Worm (Caenorhabditis elegans): ENCODE data around the gene pqn-41.
A peak's percentile ranks its signal among the peaks of the same experiment; 100 is the strongest.

The pqn-41 gene

DNA sequence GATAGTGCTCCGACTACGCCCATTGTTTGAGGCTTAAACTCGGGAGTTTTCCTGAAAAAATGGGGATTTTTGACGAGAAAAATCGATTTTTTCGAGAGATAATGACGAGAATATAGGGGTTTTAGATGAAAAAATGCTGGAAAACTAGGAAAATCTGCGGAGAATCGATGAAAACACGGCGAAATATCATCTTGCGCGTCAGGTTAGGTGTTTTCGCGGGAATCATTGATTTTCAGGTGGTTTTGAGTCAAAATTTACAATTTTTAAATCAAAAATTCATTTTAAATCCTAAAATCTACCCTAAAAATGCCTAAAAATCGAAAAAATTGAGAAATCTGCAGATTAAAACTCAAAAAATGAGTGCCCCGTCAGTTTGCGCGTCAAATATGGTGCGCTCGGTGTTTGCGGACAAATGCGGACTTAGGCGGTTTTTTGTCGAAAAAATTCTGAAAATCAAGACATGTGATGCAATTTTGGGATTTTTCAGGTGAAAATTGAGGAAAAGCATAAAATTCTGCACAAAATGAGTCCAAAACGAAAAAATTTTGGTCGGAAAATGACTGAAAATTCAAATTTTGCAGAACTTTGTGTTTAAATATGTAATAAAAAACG is 56.2 kb downstream of the pqn-41 start, which contains the start of gene mboa-6:
Gene mboa-6, minus strand, starts transcription at position 51 of the 612 bp plus-strand sequence.
- no peak for TF ChIP-seq T22C8.4 (GFP tag; IDR thresholded peaks at IDR 0.05)
- TF ChIP-seq ztf-23 (GFP tag; IDR thresholded peaks at IDR 0.05), result no peak
- no peak for TF ChIP-seq flt-1 (GFP tag; IDR thresholded peaks at IDR 0.05)
- no peak for TF ChIP-seq klf-2 (GFP tag; conservative IDR thresholded peaks at IDR 0.05)
- no peak for TF ChIP-seq med-1 (GFP tag; optimal IDR thresholded peaks at IDR 0.05; ENCODE audit: insufficient read depth)
- TF ChIP-seq ref-1 (GFP tag; conservative IDR thresholded peaks at IDR 0.05), result no peak
- TF ChIP-seq tab-1 (GFP tag; IDR thresholded peaks at IDR 0.05), result no peak
- TF ChIP-seq ztf-29 (GFP tag; IDR thresholded peaks at IDR 0.05), result no peak

DNA sequence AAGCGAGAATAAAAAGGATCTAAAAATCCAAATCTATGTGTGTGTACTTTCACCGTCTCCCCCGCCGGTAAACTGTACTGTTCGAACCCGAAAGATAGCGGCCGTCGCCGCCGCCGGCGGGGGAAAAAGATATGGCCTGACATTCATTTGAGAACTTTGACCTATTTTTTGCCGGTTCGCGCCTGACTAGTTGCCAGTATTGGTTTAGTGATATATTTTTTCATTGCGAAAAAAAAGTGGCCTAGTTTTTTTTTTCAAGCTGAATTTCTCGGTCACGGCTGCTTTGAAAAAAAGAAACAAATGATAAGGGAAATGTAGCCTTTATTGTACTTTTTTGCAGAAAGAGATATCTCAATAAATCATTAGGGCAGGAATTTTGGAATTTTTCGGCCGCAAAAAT is 56.8 kb downstream of the pqn-41 start:
- no peak for TF ChIP-seq ztf-23 (GFP tag; IDR thresholded peaks at IDR 0.05)

DNA sequence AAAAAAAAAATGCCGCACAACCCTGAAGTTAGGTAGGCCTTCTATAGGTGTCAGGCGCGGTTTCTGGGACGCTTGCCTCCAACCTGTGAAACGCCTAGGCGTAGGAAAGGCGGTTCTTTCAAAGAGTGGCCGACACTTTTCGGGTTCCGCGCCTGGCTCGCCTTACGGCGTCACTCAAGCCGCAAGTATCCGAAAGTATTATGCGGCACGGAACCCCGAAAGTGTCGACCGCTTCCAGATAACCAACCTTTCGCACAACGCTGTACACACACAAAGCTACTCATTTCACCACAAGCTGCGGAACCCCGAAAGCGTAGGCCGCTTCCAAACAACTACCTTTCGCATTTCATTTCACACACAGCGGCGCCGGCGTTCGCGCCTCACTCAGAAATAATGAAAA is 57.4 kb downstream of the pqn-41 start:
- TF ChIP-seq ztf-23 (GFP tag; IDR thresholded peaks at IDR 0.05), result no peak

DNA sequence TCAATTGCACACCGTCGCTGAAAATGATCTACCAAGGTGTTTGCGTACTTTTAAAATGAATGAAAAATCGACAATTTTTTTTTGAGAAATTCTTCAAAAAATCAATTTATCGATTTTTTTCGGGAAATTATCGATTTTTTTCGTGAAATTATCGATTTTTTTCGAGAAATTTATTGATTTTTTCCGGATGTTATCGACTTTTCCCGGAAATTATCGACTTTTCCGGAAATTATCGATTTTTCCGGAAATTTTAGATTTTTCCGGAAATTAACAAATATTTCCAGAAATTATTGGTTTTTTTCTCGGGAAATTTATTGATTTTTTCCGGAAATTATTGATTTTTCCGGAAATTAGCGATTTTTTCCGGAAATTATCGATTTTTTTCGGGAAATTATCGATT is 59.4 kb downstream of the pqn-41 start:
- TF ChIP-seq T22C8.4 (GFP tag; IDR thresholded peaks at IDR 0.05), result peak; percentile 75

DNA sequence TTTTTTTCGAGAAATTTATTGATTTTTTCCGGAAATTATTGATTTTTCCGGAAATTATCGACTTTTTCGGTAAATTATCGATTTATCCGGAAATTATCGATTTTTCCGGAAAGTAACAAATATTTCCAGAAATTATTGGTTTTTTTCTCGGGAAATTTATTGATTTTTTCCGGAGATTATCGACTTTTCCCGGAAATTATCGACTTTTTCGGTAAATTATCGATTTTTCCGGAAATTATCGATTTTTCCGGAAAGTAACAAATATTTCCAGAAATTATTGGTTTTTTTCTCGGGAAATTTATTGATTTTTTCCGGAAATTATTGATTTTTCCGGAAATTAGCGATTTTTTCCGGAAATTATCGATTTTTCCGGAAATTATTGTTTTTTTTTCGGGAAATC is 59.8 kb downstream of the pqn-41 start:
- peak; percentile 81 for TF ChIP-seq T22C8.4 (GFP tag; IDR thresholded peaks at IDR 0.05)

DNA sequence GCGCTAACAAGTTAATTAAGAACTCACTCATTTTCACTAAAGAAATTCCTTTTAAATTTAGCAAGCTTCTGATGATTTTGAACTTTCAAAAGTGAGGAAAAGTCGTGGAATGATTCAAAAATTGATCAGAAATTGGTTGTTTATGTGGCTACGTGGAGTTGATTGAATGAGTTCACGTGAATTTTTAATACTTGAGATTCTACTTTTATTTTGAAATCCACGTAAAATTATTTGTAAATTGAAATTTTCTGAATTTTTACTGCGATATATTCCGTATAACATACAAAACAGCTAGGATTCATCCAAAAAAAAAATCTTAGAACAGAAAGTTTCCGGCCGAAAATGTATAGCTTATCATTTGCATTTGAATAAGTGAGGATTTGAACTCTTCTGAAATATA is 64.0 kb downstream of the pqn-41 start, which contains the start of gene moa-1:
Gene moa-1, minus strand, starts transcription at position 101 of the 400 bp plus-strand sequence.
- TF ChIP-seq tab-1 (GFP tag; IDR thresholded peaks at IDR 0.05), result no peak
- TF ChIP-seq cog-1 (tag; optimal IDR thresholded peaks at IDR 0.05), result no peak
- TF ChIP-seq T22C8.4 (GFP tag; IDR thresholded peaks at IDR 0.05), result no peak
- no peak for TF ChIP-seq ztf-23 (GFP tag; IDR thresholded peaks at IDR 0.05)
- TF ChIP-seq med-1 (GFP tag; optimal IDR thresholded peaks at IDR 0.05; ENCODE audit: insufficient read depth), result no peak
- no peak for TF ChIP-seq ztf-29 (GFP tag; IDR thresholded peaks at IDR 0.05)
- no peak for TF ChIP-seq ref-1 (GFP tag; conservative IDR thresholded peaks at IDR 0.05)
- TF ChIP-seq flt-1 (GFP tag; IDR thresholded peaks at IDR 0.05), result no peak
- TF ChIP-seq klf-2 (GFP tag; conservative IDR thresholded peaks at IDR 0.05), result no peak

DNA sequence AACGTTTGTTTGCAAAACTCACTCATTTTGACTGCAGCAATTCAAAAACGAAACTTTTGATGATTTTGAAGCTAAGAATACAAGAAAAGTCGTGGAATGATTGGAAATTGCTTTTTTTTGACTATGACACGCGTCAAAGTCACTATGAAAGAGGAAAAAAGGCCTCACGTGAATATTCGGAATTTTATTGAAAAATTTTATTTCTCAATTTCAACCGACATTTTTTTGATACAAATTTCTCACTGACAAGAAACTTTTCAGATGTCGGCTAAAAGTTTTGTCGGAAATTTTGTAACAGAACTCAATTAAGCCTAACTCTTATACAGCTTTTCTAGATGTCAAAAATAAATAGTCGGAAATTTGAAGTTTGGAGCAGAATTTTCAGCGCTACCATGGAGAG is 64.7 kb downstream of the pqn-41 start, which contains the start of gene R155.5:
Gene R155.5, minus strand, starts transcription at position 101 of the 400 bp plus-strand sequence.
- no peak for TF ChIP-seq ztf-29 (GFP tag; IDR thresholded peaks at IDR 0.05)
- TF ChIP-seq ref-1 (GFP tag; conservative IDR thresholded peaks at IDR 0.05), result no peak
- TF ChIP-seq cog-1 (tag; optimal IDR thresholded peaks at IDR 0.05), result no peak
- TF ChIP-seq ztf-23 (GFP tag; IDR thresholded peaks at IDR 0.05), result no peak
- no peak for TF ChIP-seq klf-2 (GFP tag; conservative IDR thresholded peaks at IDR 0.05)
- no peak for TF ChIP-seq flt-1 (GFP tag; IDR thresholded peaks at IDR 0.05)
- TF ChIP-seq med-1 (GFP tag; optimal IDR thresholded peaks at IDR 0.05; ENCODE audit: insufficient read depth), result no peak

DNA sequence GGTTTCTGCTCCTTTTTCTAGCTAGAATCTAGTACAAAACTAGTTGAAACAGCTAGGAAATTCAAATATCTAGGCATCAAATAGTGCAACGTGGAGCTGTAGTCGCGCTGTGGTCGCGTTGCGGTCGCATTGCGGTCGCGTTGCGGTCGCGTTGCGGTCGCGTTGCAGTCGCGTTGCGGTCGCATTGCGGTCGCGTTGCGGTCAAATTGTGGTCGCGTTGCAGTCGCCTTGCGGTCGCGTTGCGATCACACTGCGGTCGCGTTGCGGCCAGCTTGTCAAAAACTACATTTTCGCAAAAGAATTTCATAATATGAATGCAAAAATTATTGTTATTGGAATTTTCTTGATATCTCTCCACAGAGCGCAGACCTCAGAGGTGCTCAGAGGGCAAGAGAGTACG is 70.2 kb downstream of the pqn-41 start:
- TF ChIP-seq flt-1 (GFP tag; IDR thresholded peaks at IDR 0.05), result no peak
- no peak for TF ChIP-seq tab-1 (GFP tag; IDR thresholded peaks at IDR 0.05)
- TF ChIP-seq ztf-29 (GFP tag; IDR thresholded peaks at IDR 0.05), result no peak
- TF ChIP-seq ztf-23 (GFP tag; IDR thresholded peaks at IDR 0.05), result no peak
- TF ChIP-seq T22C8.4 (GFP tag; IDR thresholded peaks at IDR 0.05), result no peak
- TF ChIP-seq klf-2 (GFP tag; conservative IDR thresholded peaks at IDR 0.05), result no peak
- no peak for TF ChIP-seq cog-1 (tag; optimal IDR thresholded peaks at IDR 0.05)
- no peak for TF ChIP-seq ref-1 (GFP tag; conservative IDR thresholded peaks at IDR 0.05)
- no peak for TF ChIP-seq med-1 (GFP tag; optimal IDR thresholded peaks at IDR 0.05; ENCODE audit: insufficient read depth)

DNA sequence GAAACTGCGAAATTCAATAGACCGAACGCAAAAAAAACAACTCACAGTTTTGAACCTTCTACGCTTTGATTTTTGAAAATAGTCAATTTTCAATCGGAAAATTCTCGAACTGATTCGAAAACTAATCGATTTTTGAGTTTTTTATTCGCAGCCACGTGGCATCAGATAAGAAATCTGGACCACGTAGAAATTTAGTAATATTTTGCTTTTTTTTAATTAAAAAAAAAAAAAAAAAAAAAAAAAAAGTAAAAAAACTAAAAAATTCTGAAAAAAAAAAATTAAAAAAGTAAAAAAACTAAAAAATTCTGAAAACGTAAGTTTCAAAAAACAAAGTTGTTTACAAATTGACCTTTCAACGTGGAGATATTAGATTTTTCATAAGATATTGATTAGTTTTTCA is 70.9 kb downstream of the pqn-41 start, which contains the start of gene R155.3:
Gene R155.3, minus strand, starts transcription at position 101 of the 400 bp plus-strand sequence.
- TF ChIP-seq tab-1 (GFP tag; IDR thresholded peaks at IDR 0.05) (no peak), med-1 (GFP tag; optimal IDR thresholded peaks at IDR 0.05; ENCODE audit: insufficient read depth) (no peak), klf-2 (GFP tag; conservative IDR thresholded peaks at IDR 0.05) (no peak), cog-1 (tag; optimal IDR thresholded peaks at IDR 0.05) (no peak), T22C8.4 (GFP tag; IDR thresholded peaks at IDR 0.05) (no peak), flt-1 (GFP tag; IDR thresholded peaks at IDR 0.05) (no peak), ztf-29 (GFP tag; IDR thresholded peaks at IDR 0.05) (no peak), ztf-23 (GFP tag; IDR thresholded peaks at IDR 0.05) (no peak), ref-1 (GFP tag; conservative IDR thresholded peaks at IDR 0.05) (no peak)

DNA sequence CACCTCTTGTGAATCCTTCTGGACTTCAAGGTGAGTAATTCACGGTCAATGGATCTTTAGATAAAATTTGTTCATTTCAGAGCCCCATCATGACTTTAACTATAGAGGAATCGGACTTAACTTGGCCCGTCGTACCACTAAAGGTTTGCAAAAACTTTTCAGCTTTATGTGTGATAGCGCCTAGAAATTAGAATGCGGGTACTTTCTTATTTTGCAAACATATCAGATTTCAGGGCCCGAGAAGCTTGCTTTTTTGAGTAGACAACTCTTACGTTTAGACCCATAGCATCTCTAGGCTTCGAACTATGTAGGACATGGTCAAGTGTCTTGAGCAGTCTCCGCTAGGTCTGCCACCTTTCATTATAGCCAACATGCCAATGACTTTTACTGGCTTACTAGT is 71.7 kb downstream of the pqn-41 start:
- no peak for TF ChIP-seq cog-1 (tag; optimal IDR thresholded peaks at IDR 0.05)
- no peak for TF ChIP-seq med-1 (GFP tag; optimal IDR thresholded peaks at IDR 0.05; ENCODE audit: insufficient read depth)
- TF ChIP-seq flt-1 (GFP tag; IDR thresholded peaks at IDR 0.05), result no peak
- TF ChIP-seq T22C8.4 (GFP tag; IDR thresholded peaks at IDR 0.05), result no peak

DNA sequence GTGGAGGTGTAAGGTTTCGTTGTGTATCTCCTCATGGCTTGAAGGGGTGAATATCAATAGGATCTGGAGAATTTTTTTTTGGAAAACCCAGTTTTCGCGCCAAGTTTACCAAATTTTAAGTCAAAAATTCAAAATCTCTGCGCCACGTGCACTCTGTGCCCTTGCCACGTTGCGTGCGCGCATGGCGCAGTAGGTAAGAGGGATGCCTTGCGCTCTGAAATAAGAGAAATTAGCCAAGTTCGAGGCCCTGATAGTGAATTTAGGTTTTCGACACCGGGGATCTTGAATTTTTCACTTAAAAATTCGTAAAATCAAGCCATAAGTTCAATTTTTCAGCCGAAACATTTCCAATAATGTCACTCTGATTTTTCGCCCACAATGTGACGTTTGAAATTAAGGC is 75.7 kb downstream of the pqn-41 start:
- TF ChIP-seq flt-1 (GFP tag; IDR thresholded peaks at IDR 0.05), result no peak
- TF ChIP-seq tab-1 (GFP tag; IDR thresholded peaks at IDR 0.05), result no peak
- no peak for TF ChIP-seq ztf-29 (GFP tag; IDR thresholded peaks at IDR 0.05)
- no peak for TF ChIP-seq med-1 (GFP tag; optimal IDR thresholded peaks at IDR 0.05; ENCODE audit: insufficient read depth)
- no peak for TF ChIP-seq cog-1 (tag; optimal IDR thresholded peaks at IDR 0.05)
- no peak for TF ChIP-seq T22C8.4 (GFP tag; IDR thresholded peaks at IDR 0.05)
- TF ChIP-seq ztf-23 (GFP tag; IDR thresholded peaks at IDR 0.05), result no peak
- TF ChIP-seq ref-1 (GFP tag; conservative IDR thresholded peaks at IDR 0.05), result no peak
- TF ChIP-seq klf-2 (GFP tag; conservative IDR thresholded peaks at IDR 0.05), result no peak
